Fruit fly (Drosophila melanogaster) S2 (cell line): Measurements from ENCODE around the gene CG7966.

Experiments
- CG8478 ChIP-seq: fragments of >200 bp; optimal IDR thresholded peaks from 2 replicates; lab custom pipeline; 2018
- CTCF ChIP-seq, 2 experiments: fragments of >200 bp; optimal IDR thresholded peaks; 2 replicates each; lab custom pipeline; 2018

DNA sequence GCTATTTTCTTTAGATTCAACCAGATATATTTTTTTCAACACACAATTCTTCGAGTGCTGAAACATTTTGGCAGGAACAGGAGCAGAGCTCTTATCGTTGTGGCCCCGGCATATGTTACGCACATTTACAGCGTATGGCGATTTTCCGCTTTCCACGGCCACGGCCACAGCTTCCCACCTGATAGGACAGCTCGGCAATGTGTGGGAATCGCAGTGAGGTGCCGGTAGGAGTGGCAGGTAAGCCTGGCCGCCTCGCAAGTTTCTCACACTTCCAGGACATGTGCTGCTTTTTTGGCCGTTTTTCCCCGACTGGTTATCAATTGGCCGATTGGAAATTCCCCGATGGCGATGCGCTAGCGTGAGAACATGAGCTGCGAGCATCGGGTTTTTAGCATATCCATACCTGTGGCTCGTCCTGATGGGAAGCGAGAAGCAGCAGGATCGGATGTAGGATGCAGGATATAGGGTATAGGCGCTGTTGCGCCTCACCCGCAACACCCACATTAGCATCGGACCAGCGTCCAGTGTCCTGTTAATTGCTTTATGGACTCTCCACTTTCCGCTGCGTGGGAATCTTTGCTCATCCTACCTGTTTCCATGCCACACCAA is 18.9 kb upstream of the CG7966 start:
- TF ChIP-seq CTCF (optimal IDR thresholded peaks at IDR 0.05; lab: Kevin White, UChicago) = no peak
- no peak for TF ChIP-seq CG8478
